Fruit fly (Drosophila melanogaster): ENCODE data around the gene Atg13.

The Atg13 gene

DNA sequence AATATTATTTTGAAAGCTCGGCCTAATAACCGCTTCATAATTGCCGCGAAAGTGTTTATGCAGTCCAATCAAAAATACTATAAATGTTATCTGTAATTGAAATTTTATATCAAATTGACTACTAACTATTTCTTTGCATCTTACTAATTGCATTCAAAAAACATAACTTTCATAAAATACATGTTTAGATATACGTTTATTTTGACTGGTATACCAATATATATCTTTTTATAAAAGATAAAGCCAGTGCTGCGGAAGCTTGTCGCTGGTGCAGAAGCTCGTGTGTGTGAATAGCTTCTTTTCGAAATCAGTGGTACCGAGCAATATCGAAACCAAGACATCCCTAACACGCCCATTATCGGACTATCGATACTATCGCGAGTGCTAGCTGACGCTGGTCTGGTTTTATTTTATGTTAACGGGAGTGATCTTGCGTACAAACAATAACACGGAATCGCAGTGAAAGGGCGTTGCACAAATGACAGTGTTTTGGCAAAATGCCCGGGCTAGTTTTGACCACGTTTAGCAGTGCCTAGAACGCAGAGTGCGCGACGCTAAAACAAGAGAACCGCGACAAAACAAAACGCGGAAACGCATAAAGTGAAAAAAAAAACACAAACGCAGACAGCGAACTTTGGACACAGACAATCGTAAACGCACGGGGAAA lies at the start of gene Atg13:
Atg13 (plus strand) TSS at position 367 of the 667 bp plus-strand sequence.
- no peak for TF ChIP-seq CG14655 (GFP tag; optimal IDR thresholded peaks at IDR 0.05)
- peak; percentile 83 for TF ChIP-seq CG8301 (tag; optimal IDR thresholded peaks at IDR 0.05)
- TF ChIP-seq CG34367 (tag; optimal IDR thresholded peaks at IDR 0.05): peak; percentile 71
- peak; percentile 30 for TF ChIP-seq EcR (GFP tag; optimal IDR thresholded peaks at IDR 0.05)
- TF ChIP-seq rn (GFP tag; IDR thresholded peaks at IDR 0.05): no peak
- TF ChIP-seq CG12605 (GFP tag; IDR thresholded peaks at IDR 0.05): peak; percentile 87
- peak; percentile 50 for TF ChIP-seq Snoo (tag; optimal IDR thresholded peaks at IDR 0.05)
- no peak for TF ChIP-seq CG10348 (GFP tag; IDR thresholded peaks at IDR 0.05)
- TF ChIP-seq CG4496 (GFP tag; IDR thresholded peaks at IDR 0.05): peak; percentile 84
- TF ChIP-seq CG17806 (tag; optimal IDR thresholded peaks at IDR 0.05): peak; percentile 45
- TF ChIP-seq CG32121 (GFP tag; IDR thresholded peaks at IDR 0.05): peak; percentile 79
- peak; percentile 42 for TF ChIP-seq CG15710 (tag; optimal IDR thresholded peaks at IDR 0.05)
- no peak for TF ChIP-seq Pif1A (GFP tag; optimal IDR thresholded peaks at IDR 0.05)
- TF ChIP-seq CG9948 (tag; optimal IDR thresholded peaks at IDR 0.05): peak; percentile 2
- no peak for TF ChIP-seq D1 (tag; optimal IDR thresholded peaks at IDR 0.05)
- peak; percentile 63 for TF ChIP-seq CG8159 (tag; optimal IDR thresholded peaks at IDR 0.05)
- TF ChIP-seq fd96Ca (GFP tag; IDR thresholded peaks at IDR 0.05): peak; percentile 66; the same call in 2 of the 3 replicates
- no peak for TF ChIP-seq CG13204 (GFP tag; optimal IDR thresholded peaks at IDR 0.05)
- peak; percentile 71 for TF ChIP-seq Ets98B (GFP tag; IDR thresholded peaks at IDR 0.05)
- peak; percentile 94 for TF ChIP-seq gl (tag; optimal IDR thresholded peaks at IDR 0.05)
- no peak for TF ChIP-seq Pif1B (GFP tag; optimal IDR thresholded peaks at IDR 0.05)

DNA sequence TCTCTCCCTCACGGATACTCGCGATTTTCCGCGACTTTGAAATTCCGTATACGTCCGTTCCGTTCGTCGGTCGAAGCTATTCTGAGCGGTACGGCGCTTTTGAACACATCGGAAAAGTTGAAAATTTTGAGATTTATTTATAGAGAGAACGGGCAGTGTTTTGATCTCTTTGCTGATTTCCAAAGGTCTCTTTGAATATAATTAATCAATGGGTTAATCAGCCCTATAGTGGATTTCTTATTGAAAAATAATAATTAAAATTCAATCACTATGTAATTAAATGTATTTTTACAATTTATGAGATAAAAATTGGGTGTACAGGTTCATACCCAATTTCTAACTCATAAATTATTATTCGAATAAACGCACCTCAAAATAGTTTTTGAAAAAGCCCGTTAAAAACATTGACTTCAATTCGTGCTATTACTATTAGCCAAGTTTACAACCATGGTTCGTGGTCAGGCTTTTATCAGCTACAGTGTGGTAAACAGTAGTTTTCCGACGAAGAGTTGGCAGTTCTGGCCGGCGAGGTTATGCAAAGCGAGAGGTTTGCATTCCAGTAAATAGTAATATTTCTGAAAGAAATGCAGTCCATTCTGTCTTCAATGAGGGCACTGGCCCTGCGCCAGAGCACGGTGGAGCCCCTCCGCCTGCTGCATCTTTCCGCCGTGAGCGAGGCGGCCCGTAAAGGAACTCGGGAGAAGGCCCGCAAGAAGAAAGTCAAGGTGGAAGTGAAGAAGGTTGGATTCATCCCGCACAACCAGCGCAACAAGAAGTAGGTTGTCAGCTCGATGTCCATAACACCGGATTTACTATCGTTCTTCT lies 48.5 kb upstream of the Atg13 start, which contains the start of the genes CG9626 and mRpL1:
CG9626 (minus strand) TSS at position 51 of the 825 bp plus-strand sequence.
mRpL1 (plus strand) TSS at position 513 of the 825 bp plus-strand sequence.
- peak; percentile 53; the same call in 2 of the 3 replicates for TF ChIP-seq CG4496 (GFP tag; IDR thresholded peaks at IDR 0.05)
- no peak for TF ChIP-seq Snoo (tag; optimal IDR thresholded peaks at IDR 0.05)

DNA sequence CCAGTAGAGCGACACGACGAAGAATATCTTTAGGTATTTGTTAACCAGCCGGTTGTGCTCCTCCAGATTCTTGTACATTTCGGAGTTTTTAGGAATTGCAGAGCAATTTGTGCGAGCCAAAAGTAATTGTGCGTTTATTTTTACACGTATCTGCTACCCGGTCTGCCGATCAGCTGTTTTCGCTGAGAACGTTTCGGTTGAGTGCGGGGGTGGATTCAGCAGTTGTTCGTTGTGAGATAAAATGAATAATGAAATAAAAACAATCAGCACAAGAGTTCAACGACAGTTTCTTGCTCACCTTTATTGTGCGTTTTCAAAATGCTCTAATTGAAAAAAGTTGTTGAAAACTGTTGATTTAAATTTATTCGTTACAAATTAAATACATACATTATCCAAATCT lies 45.8 kb upstream of the Atg13 start, which contains the start of gene nac:
nac (minus strand) TSS at position 176 of the 400 bp plus-strand sequence.
- peak; percentile 37 for TF ChIP-seq D1 (tag; optimal IDR thresholded peaks at IDR 0.05)
- TF ChIP-seq Ets98B (GFP tag; IDR thresholded peaks at IDR 0.05): peak; percentile 7; the same call in 1 of the 2 replicates
- TF ChIP-seq CG8159 (tag; optimal IDR thresholded peaks at IDR 0.05): no peak
- TF ChIP-seq fd96Ca (GFP tag; IDR thresholded peaks at IDR 0.05): no peak
- no peak for TF ChIP-seq gl (tag; optimal IDR thresholded peaks at IDR 0.05)
- peak; percentile 32; the same call in 1 of the 2 replicates for TF ChIP-seq CG32121 (GFP tag; IDR thresholded peaks at IDR 0.05)
- TF ChIP-seq Pif1A (GFP tag; optimal IDR thresholded peaks at IDR 0.05): no peak
- TF ChIP-seq rn (GFP tag; IDR thresholded peaks at IDR 0.05): no peak
- peak; percentile 25 for TF ChIP-seq EcR (GFP tag; optimal IDR thresholded peaks at IDR 0.05)
- TF ChIP-seq CG10348 (GFP tag; IDR thresholded peaks at IDR 0.05): no peak
- TF ChIP-seq CG14655 (GFP tag; optimal IDR thresholded peaks at IDR 0.05): no peak

DNA sequence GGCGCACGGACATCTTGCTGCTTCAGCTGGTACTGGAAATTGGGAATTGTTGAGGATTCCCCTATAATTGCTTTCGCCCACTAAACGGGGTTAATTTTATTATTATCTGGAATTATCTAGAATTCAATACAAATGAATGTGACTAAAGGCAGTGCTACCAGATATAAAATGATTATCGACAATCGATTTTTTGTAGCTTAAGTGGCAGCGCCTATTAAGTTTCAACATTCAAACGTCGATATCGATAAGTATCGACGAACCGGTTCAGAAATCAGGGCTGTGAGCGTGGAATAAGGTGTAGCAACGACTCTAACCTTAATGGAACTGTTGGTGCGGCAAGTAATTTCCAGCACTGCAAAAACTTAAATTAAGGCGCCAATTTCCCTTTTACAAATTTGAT lies 44.5 kb upstream of the Atg13 start, which contains the start of gene Sgt1:
Sgt1 (minus strand) TSS at position 165 of the 400 bp plus-strand sequence.
- TF ChIP-seq CG32121 (GFP tag; IDR thresholded peaks at IDR 0.05) (0 out of 2 replicates have a peak, but pooled peaks have one; percentile 11), CG13204 (GFP tag; optimal IDR thresholded peaks at IDR 0.05) (no peak)

DNA sequence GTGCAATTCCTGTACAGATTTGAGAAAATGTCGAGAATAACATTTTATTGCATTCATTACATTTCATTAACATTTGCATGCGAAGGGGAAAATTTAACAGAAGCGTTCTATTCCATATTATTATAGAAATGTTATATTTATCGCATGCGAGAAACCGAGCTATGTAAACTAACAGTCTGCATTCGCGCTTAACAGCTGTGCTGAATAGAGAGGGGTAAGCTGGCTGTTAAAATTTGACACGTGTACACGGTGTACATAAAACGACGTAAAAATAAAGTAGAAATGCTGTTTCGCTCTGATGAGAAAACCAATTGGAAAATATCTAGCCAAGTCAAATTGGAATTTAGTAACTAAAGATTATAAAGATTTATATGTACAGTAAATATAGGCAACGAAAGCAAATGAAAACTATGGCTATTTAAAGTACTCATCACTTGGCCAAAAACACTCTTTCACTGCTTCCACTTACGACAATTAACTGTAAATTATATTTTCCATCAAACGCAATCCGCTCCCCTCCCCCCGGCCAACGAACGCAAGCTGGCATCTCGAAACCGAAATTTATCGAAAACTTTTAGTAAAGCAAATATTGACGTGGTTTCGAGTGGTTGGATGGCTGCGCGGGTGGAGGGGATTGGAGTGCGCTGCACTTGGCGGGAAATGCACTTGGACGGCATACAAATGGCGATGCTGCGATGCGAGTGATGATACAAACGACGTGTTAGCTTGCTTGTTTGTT lies 43.3 kb upstream of the Atg13 start:
- TF ChIP-seq Pif1B (GFP tag; optimal IDR thresholded peaks at IDR 0.05): no peak
- TF ChIP-seq CG10348 (GFP tag; IDR thresholded peaks at IDR 0.05): no peak
- no peak for TF ChIP-seq D1 (tag; optimal IDR thresholded peaks at IDR 0.05)

DNA sequence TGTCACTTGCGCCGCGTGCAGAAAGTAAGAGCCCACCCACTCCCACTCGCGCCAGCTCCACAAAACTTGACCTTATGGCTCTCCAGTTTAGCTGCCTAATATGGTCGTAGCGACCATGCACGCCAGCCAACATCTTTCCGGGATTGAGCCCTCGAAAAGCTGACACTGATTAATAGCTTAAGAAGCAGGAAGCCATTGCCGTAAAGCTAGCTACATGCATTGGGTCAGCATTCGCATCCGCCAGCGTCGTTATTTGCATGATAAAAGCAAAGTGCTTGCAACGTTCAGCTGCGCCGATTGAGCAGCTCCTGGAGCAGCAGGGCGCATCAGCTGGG lies 42.7 kb upstream of the Atg13 start:
- TF ChIP-seq CG34367 (tag; optimal IDR thresholded peaks at IDR 0.05): no peak
- TF ChIP-seq CG13204 (GFP tag; optimal IDR thresholded peaks at IDR 0.05): no peak
- no peak for TF ChIP-seq gl (tag; optimal IDR thresholded peaks at IDR 0.05)
- TF ChIP-seq CG8159 (tag; optimal IDR thresholded peaks at IDR 0.05): no peak
- no peak for TF ChIP-seq Pif1A (GFP tag; optimal IDR thresholded peaks at IDR 0.05)
- no peak for TF ChIP-seq CG8301 (tag; optimal IDR thresholded peaks at IDR 0.05)
- no peak for TF ChIP-seq CG9948 (tag; optimal IDR thresholded peaks at IDR 0.05)
- TF ChIP-seq CG10348 (GFP tag; IDR thresholded peaks at IDR 0.05): no peak

Data from whole organism, pupa.